Worm (Caenorhabditis elegans) whole organism, young adult: ENCODE data around the gene B0228.7.

Source experiments
- F10E7.11 ChIP-seq: sonication (generic microtip); optimal IDR thresholded peaks from 2 replicates; lab custom pipeline; 2017; ENCODE audit warnings: mild to moderate bottlenecking, missing genetic modification characterization, moderate library complexity, missing compliant biosample characterization
- F49E8.2 ChIP-seq: sonication (generic microtip); optimal IDR thresholded peaks from 3 replicates; lab custom pipeline; 2017; ENCODE audit warnings: missing genetic modification characterization, mild to moderate bottlenecking, missing compliant biosample characterization, antibody characterized with exemption, moderate library complexity; ENCODE audit not compliant: insufficient read depth
- F52B5.7 ChIP-seq: sonication (generic microtip); optimal IDR thresholded peaks from 2 replicates; lab custom pipeline; 2016; ENCODE audit warnings: mild to moderate bottlenecking, missing genetic modification characterization, missing compliant biosample characterization
- Y53F4B.3 ChIP-seq: fragments of 200-800 bp; sonication (Bioruptor generic); IDR thresholded peaks from 2 replicates; pipeline ENCODE4 v1.3.6; 2022; ENCODE audit warnings: missing genetic modification reagents, missing genetic modification characterization, missing compliant biosample characterization
- egl-18 ChIP-seq: fragments of 200-800 bp; sonication (Bioruptor generic); IDR thresholded peaks from 2 replicates; pipeline ENCODE4 v1.3.6; 2022; ENCODE audit warnings: missing genetic modification reagents, missing genetic modification characterization, missing compliant biosample characterization
- ets-4 ChIP-seq: fragments of 200-800 bp; sonication (Bioruptor generic); optimal IDR thresholded peaks from 2 replicates; lab custom pipeline; 2018; ENCODE audit warnings: mild to moderate bottlenecking, missing genetic modification characterization, missing compliant biosample characterization
- hlh-12 ChIP-seq: sonication (generic microtip); optimal IDR thresholded peaks from 2 replicates; lab custom pipeline; 2016; ENCODE audit warnings: missing genetic modification characterization, missing compliant biosample characterization
- lag-1 ChIP-seq: fragments of 200-800 bp; sonication (Bioruptor generic); IDR thresholded peaks from 2 replicates; pipeline ENCODE4 v1.3.6; 2022; ENCODE audit warnings: missing genetic modification reagents, missing genetic modification characterization, missing compliant biosample characterization
- lin-26 ChIP-seq: fragments of 200-800 bp; sonication (Bioruptor generic); IDR thresholded peaks from 2 replicates; pipeline ENCODE4 v1.3.6; 2022; ENCODE audit warnings: missing genetic modification reagents, missing genetic modification characterization, missing compliant biosample characterization
- nhr-80 ChIP-seq: sonication (generic microtip); optimal IDR thresholded peaks from 2 replicates; lab custom pipeline; 2016; ENCODE audit warnings: missing genetic modification characterization, missing compliant biosample characterization
- rec-8 ChIP-seq, 2 experiments: sonication (generic microtip); optimal IDR thresholded peaks; 2 replicates each; lab custom pipeline; 2016; ENCODE audit warnings: mild to moderate bottlenecking in 2 of 2, missing genetic modification characterization in 2 of 2, missing genetic modification reagents in 2 of 2, missing genotype in 2 of 2, missing biosample characterization in 1 of 2, missing compliant biosample characterization in 1 of 2, moderate library complexity in 1 of 2
- snpc-4 ChIP-seq, 5 experiments: fragments of 150-350 bp in 1 of 5; sonication (generic microtip) in 4 of 5; optimal IDR thresholded peaks; 2 replicates each; lab custom pipeline; 2014 to 2018; ENCODE audit warnings: missing genetic modification characterization in 5 of 5, missing biosample characterization in 3 of 5, antibody characterized with exemption in 2 of 5, mild to moderate bottlenecking in 2 of 5, missing compliant biosample characterization in 2 of 5, missing genotype in 2 of 5, moderate library complexity in 2 of 5, missing genetic modification reagents in 1 of 5

- TF ChIP-seq snpc-4 (GFP tag; optimal IDR thresholded peaks at IDR 0.05; lab: Kevin White, UChicago): no peak
- no peak for TF ChIP-seq snpc-4 (tag; optimal IDR thresholded peaks at IDR 0.05; lab: Kevin White, UChicago)
- no peak for TF ChIP-seq F49E8.2 (tag; lab: Kevin White, UChicago)
- no peak for TF ChIP-seq rec-8 (tag; optimal IDR thresholded peaks at IDR 0.05; lab: Kevin White, UChicago)
- TF ChIP-seq hlh-12 (tag; lab: Kevin White, UChicago): no peak
- no peak for TF ChIP-seq lag-1 (GFP tag; lab: Robert Waterston, UW)
- no peak for TF ChIP-seq Y53F4B.3 (GFP tag; lab: Robert Waterston, UW)
- TF ChIP-seq egl-18 (GFP tag; lab: Robert Waterston, UW): no peak
- no peak for TF ChIP-seq ets-4 (GFP tag; lab: Kevin White, UChicago)
- TF ChIP-seq lin-26 (GFP tag; lab: Robert Waterston, UW): no peak
- TF ChIP-seq F10E7.11 (tag; lab: Kevin White, UChicago): no peak
- no peak for TF ChIP-seq F52B5.7 (tag; lab: Kevin White, UChicago)
- no peak for TF ChIP-seq nhr-80 (tag; lab: Kevin White, UChicago)
Measured at ce11 chrII:7765456-7765855, 6.6 kb upstream of the B0228.7 start, which contains the start of gene srh-39.
